Fruit fly (Drosophila melanogaster): ENCODE measurements around the gene CG13282.

dm6 chr2L:16848670-16849069, 14.4 kb upstream of the CG13282 start, which contains the start of gene CG13284:
- TF ChIP-seq kay (GFP tag; ENCODE audit: borderline replicate concordance) (no peak), Clk (GFP tag; optimal IDR thresholded peaks at IDR 0.05) (no peak)

Data from whole organism, adult.